Fruit fly (Drosophila melanogaster): ENCODE data around the gene Bx42.

The Bx42 gene

DNA sequence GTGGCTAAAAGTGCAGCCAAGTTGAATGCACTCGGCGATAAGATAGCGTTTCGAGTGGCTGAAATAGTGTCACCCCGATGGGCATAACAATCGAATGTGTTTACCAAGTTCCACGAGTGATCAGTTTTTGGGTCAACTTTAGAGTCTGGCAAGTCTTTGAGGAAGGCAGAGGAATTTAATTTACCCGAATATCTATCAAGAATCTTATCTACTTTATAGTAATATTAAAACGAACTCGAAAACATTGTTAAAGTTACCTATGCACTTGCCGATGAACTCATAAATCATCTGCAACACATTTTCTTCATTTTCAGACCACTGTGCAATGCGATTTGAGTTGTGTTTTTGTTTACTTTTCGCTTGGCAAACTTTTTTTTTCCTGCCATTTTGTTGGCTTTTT, 45.1 kb downstream of the Bx42 start:
- TF ChIP-seq CG8159 (tag; optimal IDR thresholded peaks at IDR 0.05) (peak; percentile 46), CG12605 (GFP tag; IDR thresholded peaks at IDR 0.05) (no peak), Pif1B (GFP tag; optimal IDR thresholded peaks at IDR 0.05) (peak; percentile 22), CG10348 (GFP tag; IDR thresholded peaks at IDR 0.05) (no peak), fd96Ca (GFP tag; IDR thresholded peaks at IDR 0.05) (peak; percentile 31; the same call in 1 of the 3 replicates), rn (GFP tag; IDR thresholded peaks at IDR 0.05) (no peak), EcR (GFP tag; optimal IDR thresholded peaks at IDR 0.05) (peak; percentile 62), CG34367 (tag; optimal IDR thresholded peaks at IDR 0.05) (no peak), gl (tag; optimal IDR thresholded peaks at IDR 0.05) (no peak), CG15710 (tag; optimal IDR thresholded peaks at IDR 0.05) (peak; percentile 3), Pif1A (GFP tag; optimal IDR thresholded peaks at IDR 0.05) (peak; percentile 53), CG32121 (GFP tag; IDR thresholded peaks at IDR 0.05) (peak; percentile 48), CG4496 (GFP tag; IDR thresholded peaks at IDR 0.05) (no peak), CG17806 (tag; optimal IDR thresholded peaks at IDR 0.05) (no peak), CG13204 (GFP tag; optimal IDR thresholded peaks at IDR 0.05) (no peak), CG14655 (GFP tag; optimal IDR thresholded peaks at IDR 0.05) (peak; percentile 32), CG8301 (tag; optimal IDR thresholded peaks at IDR 0.05) (peak; percentile 28), CG9948 (tag; optimal IDR thresholded peaks at IDR 0.05) (peak; percentile 6), D1 (tag; optimal IDR thresholded peaks at IDR 0.05) (no peak), Ets98B (GFP tag; IDR thresholded peaks at IDR 0.05) (peak; percentile 12; the same call in 1 of the 2 replicates), Snoo (tag; optimal IDR thresholded peaks at IDR 0.05) (no peak)

DNA sequence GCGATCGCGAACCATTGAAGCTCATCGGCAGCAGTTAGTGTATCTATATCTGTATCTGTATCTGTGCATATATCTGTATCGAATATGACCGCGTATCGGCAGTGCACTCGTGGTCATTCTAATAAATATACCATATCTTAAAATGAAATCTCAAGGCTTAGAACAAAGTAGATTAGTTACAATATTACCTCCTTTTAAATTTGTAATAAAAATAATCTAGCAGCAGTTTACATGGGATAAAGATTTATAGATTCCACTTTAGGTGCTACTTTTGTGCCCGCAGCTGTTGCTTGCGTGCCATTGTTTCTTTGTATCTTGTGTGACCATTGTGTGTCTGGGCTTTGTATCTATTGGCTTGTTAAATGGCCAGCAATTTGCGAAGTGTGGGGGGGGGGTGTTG, 46.3 kb downstream of the Bx42 start:
- TF ChIP-seq Pif1B (GFP tag; optimal IDR thresholded peaks at IDR 0.05): peak; percentile 74
- TF ChIP-seq gl (tag; optimal IDR thresholded peaks at IDR 0.05): peak; percentile 62
- TF ChIP-seq CG15710 (tag; optimal IDR thresholded peaks at IDR 0.05): peak; percentile 86
- TF ChIP-seq CG8159 (tag; optimal IDR thresholded peaks at IDR 0.05): peak; percentile 86
- peak; percentile 87 for TF ChIP-seq CG32121 (GFP tag; IDR thresholded peaks at IDR 0.05)
- peak; percentile 88 for TF ChIP-seq CG4496 (GFP tag; IDR thresholded peaks at IDR 0.05)
- peak; percentile 83 for TF ChIP-seq CG17806 (tag; optimal IDR thresholded peaks at IDR 0.05)
- peak; percentile 83 for TF ChIP-seq CG34367 (tag; optimal IDR thresholded peaks at IDR 0.05)
- peak; percentile 83 for TF ChIP-seq Ets98B (GFP tag; IDR thresholded peaks at IDR 0.05)
- TF ChIP-seq EcR (GFP tag; optimal IDR thresholded peaks at IDR 0.05): peak; percentile 4
- TF ChIP-seq Snoo (tag; optimal IDR thresholded peaks at IDR 0.05): peak; percentile 83
- peak; percentile 54 for TF ChIP-seq CG13204 (GFP tag; optimal IDR thresholded peaks at IDR 0.05)
- peak; percentile 88 for TF ChIP-seq CG8301 (tag; optimal IDR thresholded peaks at IDR 0.05)
- no peak for TF ChIP-seq CG10348 (GFP tag; IDR thresholded peaks at IDR 0.05)
- TF ChIP-seq D1 (tag; optimal IDR thresholded peaks at IDR 0.05): peak; percentile 64
- TF ChIP-seq Pif1A (GFP tag; optimal IDR thresholded peaks at IDR 0.05): peak; percentile 72
- peak; percentile 82 for TF ChIP-seq CG9948 (tag; optimal IDR thresholded peaks at IDR 0.05)
- TF ChIP-seq CG12605 (GFP tag; IDR thresholded peaks at IDR 0.05): peak; percentile 81
- TF ChIP-seq CG14655 (GFP tag; optimal IDR thresholded peaks at IDR 0.05): peak; percentile 88
- peak; percentile 65; the same call in 1 of the 2 replicates for TF ChIP-seq rn (GFP tag; IDR thresholded peaks at IDR 0.05)
- TF ChIP-seq fd96Ca (GFP tag; IDR thresholded peaks at IDR 0.05): peak; percentile 79

Data from whole organism, pupa.